Worm (Caenorhabditis elegans) whole organism, L4 larva: ENCODE measurements around the gene ulp-4.

Source experiments
- D1046.2 ChIP-seq: fragments of 200-800 bp; sonication (Bioruptor generic); IDR thresholded peaks from 2 replicates; pipeline ENCODE4 v1.3.6; 2022; ENCODE audit warnings: missing genetic modification characterization, missing compliant biosample characterization
- F26F4.8 ChIP-seq: fragments of 200-800 bp; sonication (Bioruptor generic); conservative IDR thresholded peaks from 2 replicates; pipeline ENCODE4 v1.3.6; 2022; ENCODE audit warnings: missing genetic modification characterization, missing compliant biosample characterization
- F44E2.7 ChIP-seq: fragments of 200-800 bp; sonication (Bioruptor generic); IDR thresholded peaks from 2 replicates; pipeline ENCODE4 v2.1.2; 2022; ENCODE audit warnings: missing genetic modification characterization, missing compliant biosample characterization
- F49E8.2 ChIP-seq: sonication (generic microtip); optimal IDR thresholded peaks from 2 replicates; lab custom pipeline; 2016; ENCODE audit warnings: missing compliant biosample characterization, mild to moderate bottlenecking, missing genetic modification characterization, borderline replicate concordance
- Y5F2A.4 ChIP-seq: fragments of 200-800 bp; sonication (Bioruptor generic); optimal IDR thresholded peaks from 2 replicates; lab custom pipeline; 2018; ENCODE audit warnings: mild to moderate bottlenecking, missing genetic modification characterization, missing compliant biosample characterization
- Y75B8A.6 ChIP-seq: fragments of 200-800 bp; sonication (Bioruptor generic); IDR thresholded peaks from 2 replicates; pipeline ENCODE4 v1.3.6; 2022; ENCODE audit warnings: missing genetic modification reagents, missing genetic modification characterization, missing compliant biosample characterization
- aha-1 ChIP-seq: fragments of 150-350 bp; peaks from one replicate; lab custom pipeline; 2014; ENCODE audit warnings: missing biosample characterization, missing genetic modification characterization
- arid-1 ChIP-seq: fragments of 200-800 bp; sonication (Bioruptor generic); conservative IDR thresholded peaks from 2 replicates; pipeline ENCODE4 v1.3.6; 2022; ENCODE audit warnings: missing genetic modification reagents, missing genetic modification characterization, missing compliant biosample characterization
- ceh-20 ChIP-seq: fragments of 200-800 bp; sonication (Bioruptor generic); IDR thresholded peaks from 2 replicates; pipeline ENCODE4 v1.3.6; 2022; ENCODE audit warnings: missing genetic modification reagents, missing genetic modification characterization, missing compliant biosample characterization
- ceh-32 ChIP-seq: sonication (generic microtip); optimal IDR thresholded peaks from 2 replicates; lab custom pipeline; 2016; ENCODE audit warnings: mild to moderate bottlenecking, missing genetic modification characterization, missing compliant biosample characterization; ENCODE audit not compliant: poor library complexity
- ceh-44 ChIP-seq: fragments of 200-800 bp; sonication (Bioruptor generic); IDR thresholded peaks from 2 replicates; pipeline ENCODE4 v1.3.6; 2022; ENCODE audit warnings: missing genetic modification reagents, missing genetic modification characterization, missing compliant biosample characterization
- ceh-62 ChIP-seq: sonication (generic microtip); optimal IDR thresholded peaks from 2 replicates; lab custom pipeline; 2017; ENCODE audit warnings: missing biosample characterization, missing genetic modification characterization
- ceh-82 ChIP-seq: sonication (generic microtip); optimal IDR thresholded peaks from 2 replicates; lab custom pipeline; 2017; ENCODE audit warnings: missing biosample characterization, missing genetic modification characterization
- ces-1 ChIP-seq: fragments of 150-350 bp; sonication (generic microtip); optimal IDR thresholded peaks from 4 replicates; lab custom pipeline; 2014; ENCODE audit warnings: missing biosample characterization, missing genetic modification reagents, missing genetic modification characterization
- cey-2 ChIP-seq: sonication (generic microtip); optimal IDR thresholded peaks from 3 replicates; lab custom pipeline; 2017; ENCODE audit warnings: missing genetic modification characterization, mild to moderate bottlenecking, missing compliant biosample characterization, antibody characterized with exemption, borderline replicate concordance; ENCODE audit not compliant: insufficient read depth
- daf-16 ChIP-seq, 3 experiments: sonication (generic microtip); optimal IDR thresholded peaks; 2 replicates each; lab custom pipeline; 2016 to 2017; ENCODE audit warnings: missing genetic modification characterization in 3 of 3, missing genetic modification reagents in 3 of 3, mild to moderate bottlenecking in 2 of 3, missing compliant biosample characterization in 2 of 3, missing biosample characterization in 1 of 3, moderate library complexity in 1 of 3
- daf-19 ChIP-seq: fragments of 200-800 bp; sonication (Bioruptor generic); conservative IDR thresholded peaks from 2 replicates; pipeline ENCODE4 v1.3.6; 2022; ENCODE audit warnings: missing genetic modification characterization, missing compliant biosample characterization
- dmd-8 ChIP-seq: fragments of 200-800 bp; sonication (Bioruptor generic); IDR thresholded peaks from 2 replicates; pipeline ENCODE4 v1.3.6; 2022; ENCODE audit warnings: missing genetic modification characterization, missing compliant biosample characterization
- dpl-1 ChIP-seq: fragments of 150-350 bp; optimal IDR thresholded peaks from 2 replicates; lab custom pipeline; 2014; ENCODE audit warnings: missing biosample characterization, missing genetic modification reagents, missing genetic modification characterization
- egl-27 ChIP-seq: sonication (generic microtip); optimal IDR thresholded peaks from 3 replicates; lab custom pipeline; 2017; ENCODE audit warnings: missing biosample characterization, missing genetic modification reagents, missing genetic modification characterization
- egl-43 ChIP-seq: fragments of 200-800 bp; sonication (Bioruptor generic); IDR thresholded peaks from 2 replicates; pipeline ENCODE4 v1.3.6; 2022; ENCODE audit warnings: missing genetic modification reagents, missing genetic modification characterization, missing compliant biosample characterization
- fos-1 ChIP-seq: fragments of 150-350 bp; optimal IDR thresholded peaks from 2 replicates; lab custom pipeline; 2014; ENCODE audit warnings: missing biosample characterization, missing genetic modification characterization
- hlh-30 ChIP-seq: sonication (generic microtip); optimal IDR thresholded peaks from 2 replicates; lab custom pipeline; 2017; ENCODE audit warnings: antibody characterized with exemption, mild to moderate bottlenecking, missing genetic modification characterization, missing compliant biosample characterization; ENCODE audit not compliant: insufficient read depth
- hmg-1.1 ChIP-seq: fragments of 200-800 bp; sonication (Bioruptor generic); IDR thresholded peaks from 2 replicates; pipeline ENCODE4 v1.3.6; 2022; ENCODE audit warnings: missing genetic modification reagents, missing genetic modification characterization, missing compliant biosample characterization
- lin-1 ChIP-seq: fragments of 200-800 bp; sonication (Bioruptor generic); IDR thresholded peaks from 2 replicates; pipeline ENCODE4 v1.3.6; 2022; ENCODE audit warnings: missing genetic modification reagents, missing genetic modification characterization, missing compliant biosample characterization
- lin-38 ChIP-seq: fragments of 200-800 bp; sonication (Bioruptor generic); IDR thresholded peaks from 2 replicates; pipeline ENCODE4 v1.3.6; 2022; ENCODE audit warnings: missing genetic modification reagents, missing genetic modification characterization, missing compliant biosample characterization
- lin-39 ChIP-seq: fragments of 150-350 bp; optimal IDR thresholded peaks from 2 replicates; lab custom pipeline; 2014; ENCODE audit warnings: missing biosample characterization, missing genetic modification reagents, missing genetic modification characterization
- lsy-2 ChIP-seq, 2 experiments: fragments of 150-350 bp in 1 of 2; sonication (generic microtip) in 1 of 2; optimal IDR thresholded peaks; 2 replicates each; lab custom pipeline; 2014 to 2017; ENCODE audit warnings: missing biosample characterization in 2 of 2, missing genetic modification characterization in 2 of 2
- madf-5 ChIP-seq, 2 experiments: fragments of 200-800 bp; sonication (Bioruptor generic); IDR thresholded peaks; 2 replicates each; pipeline ENCODE4 v1.3.6; 2022; ENCODE audit warnings: missing compliant biosample characterization in 2 of 2, missing genetic modification characterization in 2 of 2
- mdl-1 ChIP-seq, 2 experiments: fragments of 150-350 bp in 1 of 2; sonication (generic microtip) in 1 of 2; optimal IDR thresholded peaks; 2 replicates each; lab custom pipeline; 2014 to 2017; ENCODE audit warnings: missing biosample characterization in 2 of 2, missing genetic modification characterization in 2 of 2
- mdt-29 ChIP-seq: fragments of 200-800 bp; sonication (Bioruptor generic); IDR thresholded peaks from 2 replicates; pipeline ENCODE4 v1.3.6; 2022; ENCODE audit warnings: missing genetic modification reagents, missing genetic modification characterization, missing compliant biosample characterization
- mep-1 ChIP-seq: fragments of 150-350 bp; sonication (generic microtip); optimal IDR thresholded peaks from 3 replicates; lab custom pipeline; 2014; ENCODE audit warnings: missing biosample characterization, missing genetic modification characterization
- mxl-2 ChIP-seq: fragments of 200-800 bp; sonication (Bioruptor generic); conservative IDR thresholded peaks from 2 replicates; pipeline ENCODE4 v1.3.6; 2022; ENCODE audit warnings: missing genetic modification reagents, missing genetic modification characterization, missing compliant biosample characterization
- nhr-237 ChIP-seq: sonication (generic microtip); optimal IDR thresholded peaks from 2 replicates; lab custom pipeline; 2017; ENCODE audit warnings: missing biosample characterization, missing genetic modification characterization
- nhr-28 ChIP-seq: fragments of 150-350 bp; optimal IDR thresholded peaks from 2 replicates; lab custom pipeline; 2014; ENCODE audit warnings: missing biosample characterization, missing genetic modification characterization
- nhr-48 ChIP-seq: sonication (generic microtip); optimal IDR thresholded peaks from 2 replicates; lab custom pipeline; 2016; ENCODE audit warnings: mild to moderate bottlenecking, missing genetic modification characterization, missing compliant biosample characterization
- nhr-6 ChIP-seq: fragments of 150-350 bp; optimal IDR thresholded peaks from 2 replicates; lab custom pipeline; 2014; ENCODE audit warnings: missing biosample characterization, missing genetic modification characterization
- nhr-76 ChIP-seq: fragments of 150-350 bp; optimal IDR thresholded peaks from 2 replicates; lab custom pipeline; 2014; ENCODE audit warnings: missing biosample characterization, missing genetic modification characterization
- pha-4 ChIP-seq, 2 experiments: fragments of 150-350 bp in 1 of 2; fragments of 200-800 bp in 1 of 2; sonication (Bioruptor generic) in 1 of 2; IDR thresholded peaks in 1 of 2; optimal IDR thresholded peaks in 1 of 2; 2 replicates each; pipeline versions ENCODE4 v1.3.6 to Lab custom; 2014 to 2022; ENCODE audit warnings: missing genetic modification characterization in 2 of 2, missing genetic modification reagents in 2 of 2, missing biosample characterization in 1 of 2, missing compliant biosample characterization in 1 of 2
- php-3 ChIP-seq: fragments of 200-800 bp; sonication (Bioruptor generic); IDR thresholded peaks from 2 replicates; pipeline ENCODE4 v1.3.6; 2022; ENCODE audit warnings: missing genetic modification reagents, missing genetic modification characterization, missing compliant biosample characterization
- tag-97 ChIP-seq: fragments of 200-800 bp; sonication (Bioruptor generic); IDR thresholded peaks from 2 replicates; pipeline ENCODE4 v1.3.6; 2022; ENCODE audit warnings: missing genetic modification characterization, missing compliant biosample characterization
- unc-130 ChIP-seq: sonication (generic microtip); optimal IDR thresholded peaks from 2 replicates; lab custom pipeline; 2016; ENCODE audit warnings: missing genetic modification reagents, missing genetic modification characterization, missing compliant biosample characterization
- unc-39 ChIP-seq: sonication (generic microtip); optimal IDR thresholded peaks from 2 replicates; lab custom pipeline; 2017; ENCODE audit warnings: missing biosample characterization, missing genetic modification characterization
- unc-62 ChIP-seq, 3 experiments: fragments of 150-350 bp in 1 of 3; sonication (generic microtip); optimal IDR thresholded peaks in 2 of 3; peaks in 1 of 3; 1 replicate in 1 of 3; 2 replicates in 2 of 3; lab custom pipeline; 2014 to 2017; ENCODE audit warnings: missing biosample characterization in 3 of 3, missing genetic modification characterization in 3 of 3, missing genetic modification reagents in 3 of 3, missing genotype in 1 of 3
- zip-11 ChIP-seq: fragments of 200-800 bp; sonication (Bioruptor generic); IDR thresholded peaks from 2 replicates; pipeline ENCODE4 v1.3.6; 2022; ENCODE audit warnings: missing genetic modification characterization, missing compliant biosample characterization

Gene ulp-4

DNA sequence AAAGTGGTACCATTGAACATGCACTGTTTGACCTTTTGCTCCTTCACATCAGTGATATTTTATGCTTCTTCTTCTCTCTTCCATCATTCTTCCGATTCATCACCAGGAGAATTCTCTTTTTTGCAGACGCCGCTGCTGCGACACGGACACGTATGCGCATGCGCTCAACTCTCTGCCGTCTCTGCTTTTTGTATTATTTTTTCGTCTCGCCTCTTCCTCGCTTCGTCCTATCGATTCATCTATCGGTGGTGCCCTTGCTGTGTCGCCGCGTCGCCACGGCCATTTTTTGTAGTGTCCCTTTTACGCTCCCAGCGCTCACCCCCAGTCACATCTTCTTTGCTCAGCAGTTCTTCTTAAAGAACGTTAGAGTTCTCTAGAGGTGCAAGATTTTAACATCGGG lies 3.6 kb upstream of the ulp-4 start (continued):
- TF ChIP-seq madf-5 (GFP tag; IDR thresholded peaks at IDR 0.05; lab: Robert Waterston, UW): no peak
- peak; percentile 59 for TF ChIP-seq hlh-30 (tag; lab: Kevin White, UChicago)
- peak; percentile 76 for TF ChIP-seq hmg-1.1
- peak; percentile 82 for TF ChIP-seq aha-1 (tag; lab: Kevin White, UChicago)
- TF ChIP-seq lsy-2 (tag; optimal IDR thresholded peaks at IDR 0.05; lab: Kevin White, UChicago): peak; percentile 59 to 75
- 0 out of 2 replicates have a peak, but pooled peaks have one; percentile 29 for TF ChIP-seq ceh-20 (GFP tag; lab: Robert Waterston, UW)

DNA sequence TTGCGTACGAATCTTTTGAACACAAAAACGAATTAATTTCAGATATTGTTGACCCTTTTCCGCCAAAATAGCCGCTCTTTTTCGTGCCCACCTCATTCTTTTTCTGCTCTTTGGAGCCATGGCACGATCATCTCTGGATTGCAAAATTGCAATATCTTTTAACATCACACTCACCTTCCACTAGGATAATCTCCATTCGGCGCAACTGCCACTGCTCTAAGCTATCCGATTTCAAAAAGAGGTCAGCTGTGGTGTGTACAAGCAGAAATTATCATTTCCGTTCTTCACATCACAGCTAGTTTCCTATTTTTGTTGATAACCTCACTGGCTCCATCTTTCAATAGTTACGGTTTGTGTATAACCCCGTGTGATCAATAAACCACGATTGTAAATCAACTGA lies 3.1 kb upstream of the ulp-4 start:
- TF ChIP-seq aha-1 (tag; lab: Kevin White, UChicago): peak; percentile 82
- no peak for TF ChIP-seq cey-2 (tag; lab: Kevin White, UChicago)
- no peak for TF ChIP-seq daf-16 (GFP tag; optimal IDR thresholded peaks at IDR 0.05; lab: Kevin White, UChicago)
- TF ChIP-seq daf-16 (tag; optimal IDR thresholded peaks at IDR 0.05; lab: Kevin White, UChicago): peak; percentile 5
- no peak for TF ChIP-seq Y5F2A.4 (GFP tag; lab: Kevin White, UChicago)
- no peak for TF ChIP-seq mxl-2 (GFP tag; lab: Robert Waterston, UW)
- TF ChIP-seq ceh-20 (GFP tag; lab: Robert Waterston, UW): no peak
- TF ChIP-seq hmg-1.1: no peak
- no peak for TF ChIP-seq Y75B8A.6 (GFP tag; lab: Robert Waterston, UW)
- no peak for TF ChIP-seq dmd-8

DNA sequence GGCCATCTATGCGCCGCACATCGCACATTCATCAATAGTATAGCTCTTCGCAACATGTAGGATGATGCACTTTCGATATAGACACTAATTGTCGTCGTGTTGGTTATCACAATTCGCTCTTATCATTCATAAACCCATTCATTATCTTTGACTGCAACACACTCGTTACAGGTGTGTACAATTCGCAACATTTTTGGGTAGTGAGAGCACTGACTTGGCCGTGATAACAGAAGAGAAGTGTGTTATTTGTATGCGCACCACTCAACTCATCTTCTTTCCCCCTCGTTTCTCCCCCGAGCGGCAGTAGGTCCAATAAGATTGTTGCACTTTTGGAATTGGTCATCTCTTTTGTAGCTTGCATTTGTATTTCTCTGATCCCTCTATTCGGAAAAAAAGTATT lies 2.5 kb upstream of the ulp-4 start:
- TF ChIP-seq tag-97 (GFP tag; lab: Robert Waterston, UW) (no peak), lin-1 (GFP tag; lab: Robert Waterston, UW) (no peak), F49E8.2 (tag; lab: Kevin White, UChicago) (no peak), mdt-29 (no peak), php-3 (GFP tag; lab: Robert Waterston, UW) (peak; percentile 23; the same call in 1 of the 2 replicates), Y5F2A.4 (GFP tag; lab: Kevin White, UChicago) (no peak), ceh-20 (GFP tag; lab: Robert Waterston, UW) (no peak), pha-4 (GFP tag; IDR thresholded peaks at IDR 0.05; lab: Robert Waterston, UW) (no peak), pha-4 (tag; optimal IDR thresholded peaks at IDR 0.05; lab: Kevin White, UChicago) (no peak), ceh-82 (tag; lab: Kevin White, UChicago) (no peak), nhr-28 (peak; percentile 96), lin-38 (GFP tag; lab: Robert Waterston, UW) (no peak), ceh-32 (tag; lab: Kevin White, UChicago) (no peak), egl-43 (GFP tag; lab: Robert Waterston, UW) (no peak), lin-39 (no peak), nhr-6 (tag; lab: Kevin White, UChicago) (no peak), dmd-8 (no peak), mdl-1 (tag; optimal IDR thresholded peaks at IDR 0.05; lab: Kevin White, UChicago) (no peak), unc-39 (tag; lab: Kevin White, UChicago) (no peak), F44E2.7 (GFP tag; lab: Robert Waterston, UW) (no peak), unc-130 (no peak), nhr-48 (tag; lab: Kevin White, UChicago) (no peak), F26F4.8 (GFP tag; lab: Robert Waterston, UW) (no peak), unc-62 (GFP tag; optimal IDR thresholded peaks at IDR 0.05 in 1 of 2; lab: Kevin White, UChicago) (no peak), unc-62 (tag; optimal IDR thresholded peaks at IDR 0.05; lab: Kevin White, UChicago) (no peak), ceh-44 (no peak), dpl-1 (GFP tag; lab: Kevin White, UChicago) (no peak), nhr-237 (tag; lab: Kevin White, UChicago) (no peak), daf-16 (GFP tag; optimal IDR thresholded peaks at IDR 0.05; lab: Kevin White, UChicago) (no peak), daf-16 (tag; optimal IDR thresholded peaks at IDR 0.05; lab: Kevin White, UChicago) (peak; percentile 84), nhr-76 (tag; lab: Kevin White, UChicago) (no peak), zip-11 (GFP tag; lab: Robert Waterston, UW) (no peak), daf-19 (GFP tag; lab: Robert Waterston, UW) (no peak), ceh-62 (tag; lab: Kevin White, UChicago) (no peak), D1046.2 (no peak), ces-1 (GFP tag; lab: Kevin White, UChicago) (no peak), arid-1 (GFP tag; lab: Robert Waterston, UW) (no peak), fos-1 (no peak), mep-1 (tag; lab: Kevin White, UChicago) (peak; percentile 29), egl-27 (tag; lab: Kevin White, UChicago) (no peak)
